Worm (Caenorhabditis elegans): Measurements from ENCODE around the gene chl-1.

Gene chl-1

DNA sequence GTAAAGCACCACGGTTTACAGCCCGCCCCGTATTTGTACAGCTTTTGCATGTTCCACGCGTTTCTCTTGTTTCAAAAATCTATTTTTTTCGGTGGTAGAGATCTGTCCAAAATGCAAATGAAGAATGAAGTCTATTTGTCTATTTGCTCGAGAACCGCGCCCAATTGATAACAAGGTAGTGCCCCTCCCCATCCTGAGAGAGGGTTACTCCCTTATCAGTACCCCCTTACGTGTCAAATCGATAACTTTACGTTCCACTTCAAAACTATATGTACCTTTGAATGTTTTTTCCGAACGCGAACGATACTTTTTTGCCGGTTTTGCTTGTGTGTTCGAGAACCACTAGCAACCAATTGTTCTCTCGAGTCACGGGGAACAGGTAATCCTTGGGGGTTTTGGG, 29.0 kb downstream of the chl-1 start:
- TF ChIP-seq ceh-36 (tag; optimal IDR thresholded peaks at IDR 0.05) (no peak), hmbx-1 (tag; optimal IDR thresholded peaks at IDR 0.05) (no peak), tbx-11 (GFP tag; IDR thresholded peaks at IDR 0.05) (no peak), hmg-4 (GFP tag; optimal IDR thresholded peaks at IDR 0.05) (no peak), ets-7 (tag; optimal IDR thresholded peaks at IDR 0.05) (no peak), ceh-13 (GFP tag; optimal IDR thresholded peaks at IDR 0.05) (no peak), tra-4 (tag; optimal IDR thresholded peaks at IDR 0.05) (no peak)

DNA sequence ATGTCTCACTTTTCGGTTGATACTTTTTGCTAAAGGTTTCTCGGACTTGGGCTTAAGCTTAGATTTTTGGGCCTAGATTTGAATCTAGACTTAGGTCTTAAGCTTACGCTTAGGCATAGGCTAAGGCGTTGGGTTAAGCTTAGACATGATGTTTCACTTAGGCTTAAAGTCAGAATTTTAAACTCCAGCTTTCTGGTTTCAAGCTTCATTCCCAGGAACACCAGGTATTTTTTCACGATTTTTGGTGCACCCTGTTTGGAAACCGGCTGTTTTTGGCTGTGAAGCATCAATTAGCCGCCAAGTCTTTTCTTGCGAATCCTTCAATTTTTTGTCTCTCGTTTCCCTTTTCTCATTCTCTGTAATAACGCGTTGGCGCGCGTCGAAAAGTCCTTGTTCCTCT, 31.2 kb downstream of the chl-1 start:
- TF ChIP-seq tbx-37 (GFP tag; conservative IDR thresholded peaks at IDR 0.05) (0 out of 2 replicates have a peak, but pooled peaks have one; percentile 2), hmbx-1 (tag; optimal IDR thresholded peaks at IDR 0.05) (no peak)

DNA sequence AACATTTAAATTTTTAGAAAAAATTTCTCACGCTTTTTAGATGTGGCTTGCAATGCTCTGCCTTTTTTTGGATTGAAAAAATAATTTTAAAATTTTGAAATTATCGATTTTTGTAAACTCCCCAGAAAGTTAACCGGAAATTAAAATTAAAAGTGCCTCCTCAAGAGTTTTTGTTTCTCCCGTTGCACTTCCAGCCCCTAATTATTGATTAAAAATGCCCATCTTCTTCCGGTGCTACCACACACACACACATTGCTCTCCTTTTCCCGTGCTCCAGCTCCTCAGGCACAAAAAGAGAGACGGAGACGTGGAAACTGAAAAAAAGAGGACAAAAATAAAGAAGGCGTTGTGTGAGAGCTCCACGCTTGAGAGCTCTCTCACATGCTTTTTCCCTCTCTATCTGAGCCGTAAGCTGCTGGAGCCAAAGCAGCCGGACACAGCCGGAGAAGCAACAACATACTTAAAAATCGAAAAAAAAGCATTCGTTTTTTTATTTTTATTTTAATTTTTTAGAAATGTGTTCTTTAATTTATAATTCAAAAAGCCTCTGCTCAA, 37.6 kb downstream of the chl-1 start:
- TF ChIP-seq sea-1 (GFP tag; conservative IDR thresholded peaks at IDR 0.05) (0 out of 2 replicates have a peak, but pooled peaks have one; percentile 30), ceh-13 (GFP tag; optimal IDR thresholded peaks at IDR 0.05) (no peak), hnd-1 (tag; optimal IDR thresholded peaks at IDR 0.05) (no peak), ama-1 (optimal IDR thresholded peaks at IDR 0.05) (no peak)

DNA sequence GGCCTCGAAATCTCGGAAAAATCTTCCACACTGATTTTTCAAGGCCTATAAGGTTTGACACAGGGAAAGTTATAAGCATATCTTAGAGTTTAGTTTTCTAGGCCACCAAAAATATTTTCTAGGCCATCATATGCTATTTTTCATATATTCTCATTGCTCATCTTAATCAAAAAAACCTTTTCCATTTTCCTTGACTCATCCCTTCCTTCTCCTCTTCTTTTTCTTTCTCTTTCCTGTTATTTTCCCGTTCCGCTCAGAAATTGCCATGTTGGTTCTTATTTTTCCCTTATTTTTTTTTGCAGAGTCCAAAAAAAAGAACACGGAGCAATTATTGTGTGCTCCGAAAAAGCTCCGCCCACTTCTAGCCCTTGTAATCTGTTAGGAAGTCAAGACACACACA, 40.4 kb downstream of the chl-1 start, which contains the start of gene tbc-8:
Gene tbc-8, plus strand, starts transcription at position 301 of the 400 bp plus-strand sequence.
- TF ChIP-seq sea-1 (GFP tag; conservative IDR thresholded peaks at IDR 0.05) = no peak
- no peak for TF ChIP-seq F13C5.2 (tag; optimal IDR thresholded peaks at IDR 0.05)
- TF ChIP-seq tra-4 (tag; optimal IDR thresholded peaks at IDR 0.05) = no peak
- TF ChIP-seq hmg-4 (GFP tag; optimal IDR thresholded peaks at IDR 0.05) = no peak
- no peak for TF ChIP-seq pes-1 (GFP tag; IDR thresholded peaks at IDR 0.05)
- no peak for TF ChIP-seq flt-1 (GFP tag; IDR thresholded peaks at IDR 0.05)
- TF ChIP-seq ets-7 (tag; optimal IDR thresholded peaks at IDR 0.05) = no peak
- no peak for TF ChIP-seq ceh-36 (tag; optimal IDR thresholded peaks at IDR 0.05)
- TF ChIP-seq ceh-13 (GFP tag; optimal IDR thresholded peaks at IDR 0.05) = no peak
- TF ChIP-seq ama-1 (optimal IDR thresholded peaks at IDR 0.05) = no peak
- TF ChIP-seq scrt-1 (GFP tag; IDR thresholded peaks at IDR 0.05) = no peak
- no peak for TF ChIP-seq tbx-37 (GFP tag; conservative IDR thresholded peaks at IDR 0.05)
- TF ChIP-seq B0310.2 (tag; optimal IDR thresholded peaks at IDR 0.05) = no peak
- no peak for TF ChIP-seq aly-1 (tag; optimal IDR thresholded peaks at IDR 0.05)
- TF ChIP-seq hnd-1 (tag; optimal IDR thresholded peaks at IDR 0.05) = no peak
- no peak for TF ChIP-seq tbx-11 (GFP tag; IDR thresholded peaks at IDR 0.05)
- no peak for TF ChIP-seq hmbx-1 (tag; optimal IDR thresholded peaks at IDR 0.05)

ce11 chrIII:10362920-10363319, 42.1 kb downstream of the chl-1 start:
- TF ChIP-seq hmbx-1 (tag; optimal IDR thresholded peaks at IDR 0.05) = no peak

DNA sequence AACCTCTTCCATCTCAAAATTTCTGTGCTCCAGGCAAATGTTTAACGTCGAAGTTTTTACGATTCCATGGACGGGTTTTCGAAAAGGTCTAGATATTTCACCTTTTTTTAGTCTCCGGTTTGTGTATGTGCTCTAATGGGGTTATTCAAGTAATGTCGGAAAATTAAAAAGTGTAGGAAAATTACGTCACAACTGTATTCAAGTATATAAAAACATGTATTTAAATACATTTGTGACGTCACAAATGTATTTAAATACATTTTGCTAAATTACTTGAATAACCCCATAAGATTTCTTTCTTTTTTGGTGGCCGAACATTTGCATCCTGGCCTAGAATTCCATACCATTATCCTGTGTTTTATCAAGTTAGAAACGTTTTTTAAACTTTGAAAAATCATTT, 43.6 kb downstream of the chl-1 start:
- no peak for TF ChIP-seq tra-4 (tag; optimal IDR thresholded peaks at IDR 0.05)
- no peak for TF ChIP-seq tbx-37 (GFP tag; conservative IDR thresholded peaks at IDR 0.05)
- no peak for TF ChIP-seq ets-7 (tag; optimal IDR thresholded peaks at IDR 0.05)
- no peak for TF ChIP-seq aly-1 (tag; optimal IDR thresholded peaks at IDR 0.05)
- TF ChIP-seq tbx-11 (GFP tag; IDR thresholded peaks at IDR 0.05) = no peak
- no peak for TF ChIP-seq B0310.2 (tag; optimal IDR thresholded peaks at IDR 0.05)
- TF ChIP-seq hmg-4 (GFP tag; optimal IDR thresholded peaks at IDR 0.05) = no peak
- TF ChIP-seq ceh-13 (GFP tag; optimal IDR thresholded peaks at IDR 0.05) = no peak

- TF ChIP-seq scrt-1 (GFP tag; IDR thresholded peaks at IDR 0.05) = no peak
- TF ChIP-seq sea-1 (GFP tag; conservative IDR thresholded peaks at IDR 0.05) = no peak
- TF ChIP-seq tra-4 (tag; optimal IDR thresholded peaks at IDR 0.05) = no peak
- no peak for TF ChIP-seq hnd-1 (tag; optimal IDR thresholded peaks at IDR 0.05)
These were observed 45.1 kb downstream of the chl-1 start for ce11 chrIII:10359916-10360315.

DNA sequence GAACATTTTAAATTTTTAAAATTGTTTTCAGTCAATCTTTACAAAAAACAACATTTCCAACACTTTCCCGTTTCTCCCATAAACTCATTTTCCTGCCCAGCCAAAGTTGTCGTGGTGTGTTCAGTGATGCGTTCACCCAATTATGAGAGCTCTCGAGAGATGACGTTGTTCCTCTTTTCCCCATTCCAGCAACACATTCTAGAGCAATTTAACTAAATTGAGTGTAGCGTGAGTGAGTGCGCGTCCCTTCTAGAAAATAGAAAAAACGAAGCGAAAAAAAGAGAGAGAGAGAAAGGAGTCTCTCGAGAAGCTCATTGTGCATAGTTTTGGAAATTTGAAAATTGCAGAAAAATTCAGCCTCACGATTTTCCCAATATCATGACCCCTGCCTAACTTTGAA, 46.3 kb downstream of the chl-1 start:
- no peak for TF ChIP-seq tra-4 (tag; optimal IDR thresholded peaks at IDR 0.05)
- TF ChIP-seq hmg-4 (GFP tag; optimal IDR thresholded peaks at IDR 0.05) = no peak
- TF ChIP-seq ama-1 (optimal IDR thresholded peaks at IDR 0.05) = no peak
- no peak for TF ChIP-seq aly-1 (tag; optimal IDR thresholded peaks at IDR 0.05)
- TF ChIP-seq B0310.2 (tag; optimal IDR thresholded peaks at IDR 0.05) = no peak
- TF ChIP-seq tbx-37 (GFP tag; conservative IDR thresholded peaks at IDR 0.05) = no peak
- no peak for TF ChIP-seq F13C5.2 (tag; optimal IDR thresholded peaks at IDR 0.05)
- no peak for TF ChIP-seq pes-1 (GFP tag; IDR thresholded peaks at IDR 0.05)
- no peak for TF ChIP-seq tbx-11 (GFP tag; IDR thresholded peaks at IDR 0.05)
- no peak for TF ChIP-seq sea-1 (GFP tag; conservative IDR thresholded peaks at IDR 0.05)
- no peak for TF ChIP-seq hmbx-1 (tag; optimal IDR thresholded peaks at IDR 0.05)
- no peak for TF ChIP-seq flt-1 (GFP tag; IDR thresholded peaks at IDR 0.05)
- no peak for TF ChIP-seq ets-7 (tag; optimal IDR thresholded peaks at IDR 0.05)
- TF ChIP-seq ceh-13 (GFP tag; optimal IDR thresholded peaks at IDR 0.05) = no peak
- TF ChIP-seq ceh-36 (tag; optimal IDR thresholded peaks at IDR 0.05) = no peak

ce11 chrIII:10357598-10358186, 47.3 kb downstream of the chl-1 start, which contains the start of gene umps-1:
Gene umps-1 (minus strand): TSS chrIII:10357648.
- TF ChIP-seq ama-1 (optimal IDR thresholded peaks at IDR 0.05) (no peak), hmg-4 (GFP tag; optimal IDR thresholded peaks at IDR 0.05) (no peak), pes-1 (GFP tag; IDR thresholded peaks at IDR 0.05) (no peak), B0310.2 (tag; optimal IDR thresholded peaks at IDR 0.05) (no peak), hmbx-1 (tag; optimal IDR thresholded peaks at IDR 0.05) (no peak), F13C5.2 (tag; optimal IDR thresholded peaks at IDR 0.05) (no peak), ceh-36 (tag; optimal IDR thresholded peaks at IDR 0.05) (no peak), scrt-1 (GFP tag; IDR thresholded peaks at IDR 0.05) (no peak), tbx-11 (GFP tag; IDR thresholded peaks at IDR 0.05) (no peak), tra-4 (tag; optimal IDR thresholded peaks at IDR 0.05) (no peak), sea-1 (GFP tag; conservative IDR thresholded peaks at IDR 0.05) (no peak), aly-1 (tag; optimal IDR thresholded peaks at IDR 0.05) (no peak), hnd-1 (tag; optimal IDR thresholded peaks at IDR 0.05) (no peak), ceh-13 (GFP tag; optimal IDR thresholded peaks at IDR 0.05) (no peak), flt-1 (GFP tag; IDR thresholded peaks at IDR 0.05) (no peak), ets-7 (tag; optimal IDR thresholded peaks at IDR 0.05) (no peak), tbx-37 (GFP tag; conservative IDR thresholded peaks at IDR 0.05) (no peak)
